Fruit fly (Drosophila melanogaster) whole organism, embryonic: ENCODE data around the gene CG6028.

Experiments
- Abd-B ChIP-seq: fragments of 200-800 bp; sonication (Bioruptor generic); optimal IDR thresholded peaks from 2 replicates; lab custom pipeline; 2018; ENCODE audit warnings: missing biosample characterization, mild to moderate bottlenecking, missing genetic modification characterization, moderate library complexity
- Asciz ChIP-seq: fragments of 200-800 bp; sonication (Bioruptor generic); optimal IDR thresholded peaks from 2 replicates; lab custom pipeline; 2017; ENCODE audit warnings: missing biosample characterization, mild to moderate bottlenecking, missing genetic modification characterization, missing genetic modification reagents
- Bgb ChIP-seq: fragments of 200-800 bp; sonication (Bioruptor generic); IDR thresholded peaks from 2 replicates; pipeline ENCODE4 v1.3.6; 2022; ENCODE audit warnings: missing biosample characterization, missing genetic modification characterization; ENCODE audit not compliant: partially characterized antibody
- CG12391 ChIP-seq: fragments of 200-800 bp; sonication (Bioruptor generic); optimal IDR thresholded peaks from 3 replicates; lab custom pipeline; 2018; ENCODE audit warnings: missing biosample characterization, mild to moderate bottlenecking, missing genetic modification characterization, moderate library complexity
- CG13123 ChIP-seq: fragments of 200-800 bp; sonication (Bioruptor generic); optimal IDR thresholded peaks from 2 replicates; lab custom pipeline; 2016; ENCODE audit warnings: missing biosample characterization, missing genetic modification characterization
- CG14965 ChIP-seq: fragments of 200-800 bp; sonication (Bioruptor generic); optimal IDR thresholded peaks from 2 replicates; lab custom pipeline; 2016; ENCODE audit warnings: missing biosample characterization, missing genetic modification characterization, borderline replicate concordance
- CG15601 ChIP-seq: fragments of 200-800 bp; sonication (Bioruptor generic); optimal IDR thresholded peaks from 3 replicates; lab custom pipeline; 2019; ENCODE audit warnings: missing biosample characterization, mild to moderate bottlenecking, missing genetic modification characterization, moderate library complexity
- CG16813 ChIP-seq: fragments of 200-800 bp; sonication (Bioruptor generic); IDR thresholded peaks from 3 replicates; pipeline ENCODE4 v1.3.6; 2022; ENCODE audit warnings: missing biosample characterization, missing genetic modification characterization; ENCODE audit not compliant: partially characterized antibody
- CG16863 ChIP-seq: fragments of 200-800 bp; sonication (Bioruptor generic); optimal IDR thresholded peaks from 3 replicates; lab custom pipeline; 2016; ENCODE audit warnings: missing biosample characterization, missing genetic modification characterization
- CG2120 ChIP-seq: fragments of 200-800 bp; sonication (Bioruptor generic); optimal IDR thresholded peaks from 3 replicates; lab custom pipeline; 2016; ENCODE audit warnings: missing biosample characterization, missing genetic modification characterization
- CG2199 ChIP-seq: fragments of 200-800 bp; sonication (Bioruptor generic); IDR thresholded peaks from 3 replicates; pipeline ENCODE4 v1.3.6; 2022; ENCODE audit warnings: missing biosample characterization, missing genetic modification characterization
- CG2712 ChIP-seq: fragments of 200-800 bp; optimal IDR thresholded peaks from 3 replicates; lab custom pipeline; 2019; ENCODE audit warnings: missing biosample characterization, mild to moderate bottlenecking, missing genetic modification characterization, moderate library complexity
- CG30403 ChIP-seq: fragments of 200-800 bp; sonication (Bioruptor generic); optimal IDR thresholded peaks from 3 replicates; lab custom pipeline; 2016; ENCODE audit warnings: missing biosample characterization, missing genetic modification characterization
- CG3281 ChIP-seq: fragments of 200-800 bp; sonication (Bioruptor generic); optimal IDR thresholded peaks from 3 replicates; lab custom pipeline; 2017; ENCODE audit warnings: missing biosample characterization, mild to moderate bottlenecking, missing genetic modification characterization
- CG5245 ChIP-seq: fragments of 200-800 bp; sonication (Bioruptor generic); optimal IDR thresholded peaks from 3 replicates; lab custom pipeline; 2016; ENCODE audit warnings: missing biosample characterization, missing genetic modification characterization
- CG6175 ChIP-seq: fragments of 200-800 bp; sonication (Bioruptor generic); IDR thresholded peaks from 3 replicates; pipeline ENCODE4 v1.3.6; 2022; ENCODE audit warnings: missing biosample characterization, missing genetic modification characterization
- CG7987 ChIP-seq: fragments of 200-800 bp; sonication (Bioruptor generic); optimal IDR thresholded peaks from 2 replicates; lab custom pipeline; 2018; ENCODE audit warnings: missing biosample characterization, mild to moderate bottlenecking, missing genetic modification characterization, moderate library complexity
- CG8089 ChIP-seq: fragments of 200-800 bp; sonication (Bioruptor generic); optimal IDR thresholded peaks from 3 replicates; lab custom pipeline; 2016; ENCODE audit warnings: missing biosample characterization, missing genetic modification characterization
- CG8478 ChIP-seq: fragments of >200 bp; optimal IDR thresholded peaks from 2 replicates; lab custom pipeline; 2018
- Doc2 ChIP-seq: fragments of 200-800 bp; sonication (Bioruptor generic); IDR thresholded peaks from 2 replicates; pipeline ENCODE4 v1.3.6; 2022; ENCODE audit warnings: missing biosample characterization, missing genetic modification characterization
- Ets65A ChIP-seq: fragments of 200-800 bp; sonication (Bioruptor generic); peaks from one replicate; lab custom pipeline; 2016; ENCODE audit warnings: missing biosample characterization, missing genetic modification characterization
- GATAe ChIP-seq: fragments of 200-800 bp; sonication (Bioruptor generic); conservative IDR thresholded peaks from 2 replicates; pipeline ENCODE4 v1.3.6; 2022; ENCODE audit warnings: missing biosample characterization, missing genetic modification characterization
- H15 ChIP-seq: fragments of 200-800 bp; sonication (Bioruptor generic); IDR thresholded peaks from 3 replicates; pipeline ENCODE4 v1.3.6; 2022; ENCODE audit warnings: missing biosample characterization, missing genetic modification characterization
- Hand ChIP-seq: fragments of 200-800 bp; sonication (Bioruptor generic); optimal IDR thresholded peaks from 2 replicates; lab custom pipeline; 2017; ENCODE audit warnings: mild to moderate bottlenecking, missing biosample characterization, missing genetic modification reagents, missing genetic modification characterization
- Hmr ChIP-seq: fragments of 200-800 bp; sonication (Bioruptor generic); optimal IDR thresholded peaks from 3 replicates; lab custom pipeline; 2017; ENCODE audit warnings: mild to moderate bottlenecking, missing biosample characterization, missing genetic modification reagents, missing genetic modification characterization
- Kr ChIP-seq: fragments of 200-800 bp; sonication (Bioruptor generic); optimal IDR thresholded peaks from 2 replicates; lab custom pipeline; 2017; ENCODE audit warnings: missing biosample characterization, mild to moderate bottlenecking, missing genetic modification characterization
- Max ChIP-seq: fragments of 200-800 bp; sonication (Bioruptor generic); optimal IDR thresholded peaks from 2 replicates; lab custom pipeline; 2016; ENCODE audit warnings: missing biosample characterization, mild to moderate bottlenecking, missing genetic modification characterization
- Meics ChIP-seq: fragments of 200-800 bp; sonication (Bioruptor generic); optimal IDR thresholded peaks from 2 replicates; lab custom pipeline; 2017; ENCODE audit warnings: missing biosample characterization, mild to moderate bottlenecking, missing genetic modification characterization
- NC2β ChIP-seq: fragments of 200-800 bp; sonication (Bioruptor generic); optimal IDR thresholded peaks from 2 replicates; lab custom pipeline; 2016; ENCODE audit warnings: missing biosample characterization, missing genetic modification characterization
- Nf-YA ChIP-seq: fragments of 200-800 bp; sonication (Bioruptor generic); IDR thresholded peaks from 2 replicates; pipeline ENCODE4 v1.3.6; 2022; ENCODE audit warnings: missing biosample characterization, missing genetic modification characterization
- Nf-YB ChIP-seq: fragments of 200-800 bp; sonication (Bioruptor generic); optimal IDR thresholded peaks from 3 replicates; lab custom pipeline; 2019; ENCODE audit warnings: missing biosample characterization, mild to moderate bottlenecking, missing genetic modification characterization, moderate library complexity
- Nf-YC ChIP-seq: fragments of 200-800 bp; optimal IDR thresholded peaks from 3 replicates; lab custom pipeline; 2019; ENCODE audit warnings: missing biosample characterization, mild to moderate bottlenecking, missing genetic modification characterization, moderate library complexity
- PHDP ChIP-seq: fragments of 200-800 bp; sonication (Bioruptor generic); optimal IDR thresholded peaks from 3 replicates; lab custom pipeline; 2018; ENCODE audit warnings: missing biosample characterization, mild to moderate bottlenecking, missing genetic modification characterization, moderate library complexity
- Sin3A ChIP-seq: fragments of >200 bp; optimal IDR thresholded peaks from 2 replicates; lab custom pipeline; 2018
- Trl ChIP-seq, 3 experiments: fragments of >200 bp in 2 of 3; fragments of 200-800 bp in 1 of 3; sonication (Bioruptor generic) in 1 of 3; optimal IDR thresholded peaks; 2 replicates in 1 of 3; 3 replicates in 2 of 3; lab custom pipeline; 2016 to 2017; ENCODE audit warnings: missing biosample characterization in 1 of 3, missing genetic modification characterization in 1 of 3
- Xbp1 ChIP-seq: fragments of 200-800 bp; sonication (Bioruptor generic); optimal IDR thresholded peaks from 3 replicates; lab custom pipeline; 2016; ENCODE audit warnings: missing biosample characterization, mild to moderate bottlenecking, missing genetic modification characterization
- abd-A ChIP-seq: fragments of 200-800 bp; sonication (Bioruptor generic); optimal IDR thresholded peaks from 3 replicates; lab custom pipeline; 2019; ENCODE audit warnings: missing biosample characterization, mild to moderate bottlenecking, missing genetic modification characterization, moderate library complexity
- cato ChIP-seq: fragments of 200-800 bp; sonication (Bioruptor generic); optimal IDR thresholded peaks from 2 replicates; lab custom pipeline; 2016; ENCODE audit warnings: missing biosample characterization, missing genetic modification characterization, borderline replicate concordance
- chinmo ChIP-seq: fragments of 200-800 bp; sonication (Bioruptor generic); IDR thresholded peaks from 4 replicates; pipeline ENCODE4 v1.3.6; 2022; ENCODE audit warnings: missing biosample characterization, missing genetic modification characterization; ENCODE audit not compliant: partially characterized antibody
- chm ChIP-seq: fragments of 200-800 bp; sonication (Bioruptor generic); IDR thresholded peaks from 2 replicates; pipeline ENCODE4 v1.3.6; 2022; ENCODE audit warnings: missing biosample characterization, missing genetic modification characterization
- crc ChIP-seq: fragments of 200-800 bp; sonication (Bioruptor generic); optimal IDR thresholded peaks from 2 replicates; lab custom pipeline; 2016; ENCODE audit warnings: missing biosample characterization, missing genetic modification characterization
- disco-r ChIP-seq: fragments of 200-800 bp; sonication (Bioruptor generic); optimal IDR thresholded peaks from 2 replicates; lab custom pipeline; 2016; ENCODE audit warnings: missing biosample characterization, missing genetic modification characterization
- fd102C ChIP-seq: fragments of 200-800 bp; sonication (Bioruptor generic); optimal IDR thresholded peaks from 2 replicates; lab custom pipeline; 2018; ENCODE audit warnings: missing biosample characterization, mild to moderate bottlenecking, missing genetic modification characterization, moderate library complexity
- gfzf ChIP-seq: fragments of 200-800 bp; sonication (Bioruptor generic); optimal IDR thresholded peaks from 2 replicates; lab custom pipeline; 2016; ENCODE audit warnings: missing biosample characterization, mild to moderate bottlenecking, missing genetic modification characterization, moderate library complexity
- nerfin-1 ChIP-seq: fragments of 200-800 bp; sonication (Bioruptor generic); optimal IDR thresholded peaks from 3 replicates; lab custom pipeline; 2019; ENCODE audit warnings: missing biosample characterization, mild to moderate bottlenecking, missing genetic modification characterization, moderate library complexity
- peb ChIP-seq: fragments of 200-800 bp; sonication (Bioruptor generic); IDR thresholded peaks from 2 replicates; pipeline ENCODE4 v1.3.6; 2022; ENCODE audit warnings: missing biosample characterization, missing genetic modification characterization
- pfk ChIP-seq: fragments of 200-800 bp; sonication (Bioruptor generic); optimal IDR thresholded peaks from 2 replicates; lab custom pipeline; 2018; ENCODE audit warnings: missing biosample characterization, mild to moderate bottlenecking, missing genetic modification characterization, moderate library complexity
- pnt ChIP-seq: fragments of 200-800 bp; sonication (Bioruptor generic); optimal IDR thresholded peaks from 3 replicates; lab custom pipeline; 2016; ENCODE audit warnings: missing biosample characterization, missing genetic modification characterization
- rib ChIP-seq: fragments of 200-800 bp; sonication (Bioruptor generic); IDR thresholded peaks from 2 replicates; pipeline ENCODE4 v1.3.6; 2022; ENCODE audit warnings: missing biosample characterization, missing genetic modification characterization
- slp2 ChIP-seq: fragments of 200-800 bp; sonication (Bioruptor generic); optimal IDR thresholded peaks from 2 replicates; lab custom pipeline; 2016; ENCODE audit warnings: missing biosample characterization, missing genetic modification characterization

Gene CG6028

dm6 chr3R:22057083-22057482 is 31.8 kb upstream of the CG6028 start (continued):
- TF ChIP-seq Hmr (peak; percentile 25), CG2120 (GFP tag; lab: Kevin White, UChicago) (peak; percentile 20), PHDP (tag; lab: Kevin White, UChicago) (peak; percentile 21), CG12391 (tag; lab: Kevin White, UChicago) (no peak), NC2β (GFP tag; lab: Kevin White, UChicago) (no peak), CG3281 (GFP tag; lab: Kevin White, UChicago) (peak; percentile 56), Meics (GFP tag; lab: Kevin White, UChicago) (peak; percentile 46), CG8478 (lab: Kevin White, UChicago) (no peak)

dm6 chr3R:22053740-22054139 is 28.4 kb upstream of the CG6028 start:
- TF ChIP-seq CG8089 (GFP tag; lab: Kevin White, UChicago): no peak
- peak; percentile 42 for TF ChIP-seq CG5245 (GFP tag; lab: Kevin White, UChicago)
- TF ChIP-seq Ets65A (GFP tag; lab: Kevin White, UChicago): peak; percentile 47
- TF ChIP-seq slp2: no peak
- TF ChIP-seq peb (GFP tag; lab: Robert Waterston, UW): no peak
- TF ChIP-seq disco-r: no peak
- no peak for TF ChIP-seq Xbp1
- no peak for TF ChIP-seq CG30403 (GFP tag; lab: Kevin White, UChicago)
- TF ChIP-seq CG6175 (GFP tag; lab: Robert Waterston, UW): no peak
- TF ChIP-seq Abd-B: peak; percentile 6
- no peak for TF ChIP-seq gfzf (GFP tag; lab: Kevin White, UChicago)
- TF ChIP-seq CG7987: no peak
- TF ChIP-seq chinmo (GFP tag; lab: Robert Waterston, UW): 0 out of 4 replicates have a peak, but pooled peaks have one; percentile 20
- no peak for TF ChIP-seq nerfin-1 (tag; lab: Kevin White, UChicago)
- no peak for TF ChIP-seq Max (GFP tag; lab: Kevin White, UChicago)
- TF ChIP-seq fd102C: no peak
- no peak for TF ChIP-seq Trl (optimal IDR thresholded peaks at IDR 0.05; lab: Kevin White, UChicago)
- no peak for TF ChIP-seq Trl (GFP tag; optimal IDR thresholded peaks at IDR 0.05; lab: Kevin White, UChicago)
- peak; percentile 93 for TF ChIP-seq Nf-YB (GFP tag; lab: Kevin White, UChicago)
- peak; percentile 87 for TF ChIP-seq Nf-YC (tag; lab: Kevin White, UChicago)
- TF ChIP-seq Nf-YA (GFP tag; lab: Robert Waterston, UW): peak; percentile 47; the same call in 1 of the 2 replicates
- no peak for TF ChIP-seq H15
- TF ChIP-seq cato (GFP tag; lab: Kevin White, UChicago): no peak
- peak; percentile 54 for TF ChIP-seq GATAe (GFP tag; lab: Robert Waterston, UW)
- TF ChIP-seq CG15601 (tag; lab: Kevin White, UChicago): no peak

dm6 chr3R:22053202-22053601 is 27.9 kb upstream of the CG6028 start:
- TF ChIP-seq CG13123: no peak
- TF ChIP-seq Doc2 (GFP tag; lab: Robert Waterston, UW): no peak
- peak; percentile 45 for TF ChIP-seq abd-A
- TF ChIP-seq CG16813: 0 out of 3 replicates have a peak, but pooled peaks have one; percentile 11
- TF ChIP-seq Trl (optimal IDR thresholded peaks at IDR 0.05; lab: Kevin White, UChicago): no peak
- no peak for TF ChIP-seq Trl (GFP tag; optimal IDR thresholded peaks at IDR 0.05; lab: Kevin White, UChicago)
- peak; percentile 27 for TF ChIP-seq chm (GFP tag; lab: Robert Waterston, UW)
- no peak for TF ChIP-seq Bgb (GFP tag; lab: Robert Waterston, UW)
- TF ChIP-seq crc: no peak
- no peak for TF ChIP-seq Sin3A (lab: Kevin White, UChicago)
- TF ChIP-seq pfk (GFP tag; lab: Kevin White, UChicago): no peak
- TF ChIP-seq Kr (GFP tag; lab: Kevin White, UChicago): no peak
- no peak for TF ChIP-seq pnt (GFP tag; lab: Kevin White, UChicago)
- no peak for TF ChIP-seq CG2712
- TF ChIP-seq CG2199 (GFP tag; lab: Robert Waterston, UW): peak; percentile 65; the same call in 1 of the 3 replicates
- no peak for TF ChIP-seq rib
- no peak for TF ChIP-seq CG16863
- TF ChIP-seq Hand: no peak
- TF ChIP-seq Asciz (GFP tag; lab: Kevin White, UChicago): no peak
- no peak for TF ChIP-seq CG14965 (GFP tag; lab: Kevin White, UChicago)
